Fruit fly (Drosophila melanogaster) whole organism, embryonic: Measurements from ENCODE around the gene AstC.

ENCODE experiments used
- Bdp1 ChIP-seq: fragments of 200-800 bp; sonication (Bioruptor generic); optimal IDR thresholded peaks from 3 replicates; lab custom pipeline; 2016; ENCODE audit warnings: missing biosample characterization, missing genetic modification characterization
- CG14860 ChIP-seq: fragments of 200-800 bp; sonication (Bioruptor generic); IDR thresholded peaks from 3 replicates; pipeline ENCODE4 v1.3.6; 2022; ENCODE audit warnings: missing biosample characterization, missing genetic modification characterization; ENCODE audit not compliant: partially characterized antibody
- CG15601 ChIP-seq: fragments of 200-800 bp; sonication (Bioruptor generic); optimal IDR thresholded peaks from 3 replicates; lab custom pipeline; 2019; ENCODE audit warnings: missing biosample characterization, mild to moderate bottlenecking, missing genetic modification characterization, moderate library complexity
- CG16813 ChIP-seq: fragments of 200-800 bp; sonication (Bioruptor generic); IDR thresholded peaks from 3 replicates; pipeline ENCODE4 v1.3.6; 2022; ENCODE audit warnings: missing biosample characterization, missing genetic modification characterization; ENCODE audit not compliant: partially characterized antibody
- CG17361 ChIP-seq: fragments of 200-800 bp; sonication (Bioruptor generic); IDR thresholded peaks from 3 replicates; pipeline ENCODE4 v1.3.6; 2022; ENCODE audit warnings: missing biosample characterization, missing genetic modification characterization
- CG17802 ChIP-seq: fragments of 200-800 bp; sonication (Bioruptor generic); optimal IDR thresholded peaks from 2 replicates; lab custom pipeline; 2018; ENCODE audit warnings: missing biosample characterization, mild to moderate bottlenecking, missing genetic modification characterization, moderate library complexity
- CG18262 ChIP-seq: fragments of 200-800 bp; optimal IDR thresholded peaks from 3 replicates; lab custom pipeline; 2019; ENCODE audit warnings: missing biosample characterization, mild to moderate bottlenecking, missing genetic modification characterization, moderate library complexity
- CG2116 ChIP-seq: fragments of 200-800 bp; sonication (Bioruptor generic); optimal IDR thresholded peaks from 3 replicates; lab custom pipeline; 2018; ENCODE audit warnings: missing biosample characterization, mild to moderate bottlenecking, missing genetic modification characterization
- CG2712 ChIP-seq: fragments of 200-800 bp; optimal IDR thresholded peaks from 3 replicates; lab custom pipeline; 2019; ENCODE audit warnings: missing biosample characterization, mild to moderate bottlenecking, missing genetic modification characterization, moderate library complexity
- CG31224 ChIP-seq: fragments of 200-800 bp; sonication (Bioruptor generic); IDR thresholded peaks from 2 replicates; pipeline ENCODE4 v1.3.6; 2022; ENCODE audit warnings: missing biosample characterization, missing genetic modification characterization
- CG32532 ChIP-seq: fragments of 200-800 bp; sonication (Bioruptor generic); IDR thresholded peaks from 2 replicates; pipeline ENCODE4 v1.3.6; 2022; ENCODE audit warnings: missing biosample characterization, missing genetic modification characterization
- CG32772 ChIP-seq: fragments of 200-800 bp; sonication (Bioruptor generic); IDR thresholded peaks from 2 replicates; pipeline ENCODE4 v1.3.6; 2022; ENCODE audit warnings: missing biosample characterization, missing genetic modification characterization
- CG3995 ChIP-seq: fragments of 200-800 bp; sonication (Bioruptor generic); optimal IDR thresholded peaks from 3 replicates; lab custom pipeline; 2016; ENCODE audit warnings: missing biosample characterization, missing genetic modification characterization
- CG4854 ChIP-seq: fragments of 200-800 bp; sonication (Bioruptor generic); optimal IDR thresholded peaks from 2 replicates; lab custom pipeline; 2016; ENCODE audit warnings: missing biosample characterization, missing genetic modification characterization, inconsistent platforms
- CG9215 ChIP-seq: fragments of 200-800 bp; sonication (Bioruptor generic); IDR thresholded peaks from 2 replicates; pipeline ENCODE4 v1.3.6; 2022; ENCODE audit warnings: missing biosample characterization, missing genetic modification characterization
- D19A ChIP-seq: fragments of 200-800 bp; optimal IDR thresholded peaks from 3 replicates; lab custom pipeline; 2019; ENCODE audit warnings: missing biosample characterization, mild to moderate bottlenecking, missing genetic modification characterization, moderate library complexity
- Dip2 ChIP-seq: fragments of 200-800 bp; sonication (Bioruptor generic); IDR thresholded peaks from 2 replicates; pipeline ENCODE4 v1.3.6; 2022; ENCODE audit warnings: missing biosample characterization, missing genetic modification characterization
- Dll ChIP-seq: fragments of 200-800 bp; sonication (Bioruptor generic); IDR thresholded peaks from 4 replicates; pipeline ENCODE4 v1.3.6; 2022; ENCODE audit warnings: missing biosample characterization, missing genetic modification characterization; ENCODE audit not compliant: partially characterized antibody
- Drgx ChIP-seq: fragments of 200-800 bp; sonication (Bioruptor generic); IDR thresholded peaks from 2 replicates; pipeline ENCODE4 v1.3.6; 2022; ENCODE audit warnings: missing biosample characterization, missing genetic modification characterization
- H15 ChIP-seq: fragments of 200-800 bp; sonication (Bioruptor generic); IDR thresholded peaks from 3 replicates; pipeline ENCODE4 v1.3.6; 2022; ENCODE audit warnings: missing biosample characterization, missing genetic modification characterization
- H2.0 ChIP-seq: fragments of 200-800 bp; sonication (Bioruptor generic); IDR thresholded peaks from 2 replicates; pipeline ENCODE4 v1.3.6; 2022; ENCODE audit warnings: missing biosample characterization, missing genetic modification characterization
- Hey ChIP-seq: fragments of 200-800 bp; sonication (Bioruptor generic); optimal IDR thresholded peaks from 3 replicates; lab custom pipeline; 2018; ENCODE audit warnings: missing biosample characterization, mild to moderate bottlenecking, missing genetic modification characterization
- HmgZ ChIP-seq: fragments of 200-800 bp; sonication (Bioruptor generic); optimal IDR thresholded peaks from 2 replicates; lab custom pipeline; 2018; ENCODE audit warnings: missing biosample characterization, mild to moderate bottlenecking, missing genetic modification characterization
- Lim3 ChIP-seq: fragments of 200-800 bp; sonication (Bioruptor generic); IDR thresholded peaks from 2 replicates; pipeline ENCODE4 v1.3.6; 2022; ENCODE audit warnings: missing biosample characterization, missing genetic modification characterization
- MTF-1 ChIP-seq: fragments of 200-800 bp; sonication (Bioruptor generic); optimal IDR thresholded peaks from 2 replicates; lab custom pipeline; 2018; ENCODE audit warnings: missing biosample characterization, mild to moderate bottlenecking, missing genetic modification characterization, borderline replicate concordance
- Oli ChIP-seq: fragments of 200-800 bp; sonication (Bioruptor generic); optimal IDR thresholded peaks from 2 replicates; lab custom pipeline; 2018; ENCODE audit warnings: missing biosample characterization, mild to moderate bottlenecking, missing genetic modification characterization, moderate library complexity
- PHDP ChIP-seq: fragments of 200-800 bp; sonication (Bioruptor generic); optimal IDR thresholded peaks from 3 replicates; lab custom pipeline; 2018; ENCODE audit warnings: missing biosample characterization, mild to moderate bottlenecking, missing genetic modification characterization, moderate library complexity
- YL-1 ChIP-seq: fragments of 200-800 bp; sonication (Bioruptor generic); optimal IDR thresholded peaks from 3 replicates; lab custom pipeline; 2017; ENCODE audit warnings: missing biosample characterization, mild to moderate bottlenecking, missing genetic modification characterization
- az2 ChIP-seq: fragments of 200-800 bp; sonication (Bioruptor generic); optimal IDR thresholded peaks from 3 replicates; lab custom pipeline; 2016; ENCODE audit warnings: missing biosample characterization, missing genetic modification characterization
- br ChIP-seq: fragments of >200 bp; optimal IDR thresholded peaks from 2 replicates; lab custom pipeline; 2017
- cato ChIP-seq: fragments of 200-800 bp; sonication (Bioruptor generic); optimal IDR thresholded peaks from 2 replicates; lab custom pipeline; 2016; ENCODE audit warnings: missing biosample characterization, missing genetic modification characterization, borderline replicate concordance
- dm ChIP-seq: fragments of 200-800 bp; sonication (Bioruptor generic); optimal IDR thresholded peaks from 3 replicates; lab custom pipeline; 2016; ENCODE audit warnings: missing biosample characterization, missing genetic modification characterization
- eyg ChIP-seq: fragments of 200-800 bp; sonication (Bioruptor generic); optimal IDR thresholded peaks from 3 replicates; lab custom pipeline; 2016; ENCODE audit warnings: missing biosample characterization, missing genetic modification characterization
- fu2 ChIP-seq: fragments of 200-800 bp; sonication (Bioruptor generic); optimal IDR thresholded peaks from 2 replicates; lab custom pipeline; 2016; ENCODE audit warnings: missing biosample characterization, missing genetic modification characterization
- gsb-n ChIP-seq: fragments of 200-800 bp; sonication (Bioruptor generic); optimal IDR thresholded peaks from 3 replicates; lab custom pipeline; 2018; ENCODE audit warnings: missing biosample characterization, mild to moderate bottlenecking, missing genetic modification characterization
- ind ChIP-seq: fragments of 200-800 bp; sonication (Bioruptor generic); optimal IDR thresholded peaks from 3 replicates; lab custom pipeline; 2016; ENCODE audit warnings: missing biosample characterization, missing genetic modification characterization
- lmd ChIP-seq: fragments of 200-800 bp; sonication (Bioruptor generic); IDR thresholded peaks from 2 replicates; pipeline ENCODE4 v1.3.6; 2022; ENCODE audit warnings: missing biosample characterization, missing genetic modification characterization
- mam ChIP-seq: fragments of 200-800 bp; sonication (Bioruptor generic); optimal IDR thresholded peaks from 3 replicates; lab custom pipeline; 2016; ENCODE audit warnings: missing biosample characterization, missing genetic modification characterization
- nau ChIP-seq: fragments of 200-800 bp; sonication (Bioruptor generic); optimal IDR thresholded peaks from 3 replicates; lab custom pipeline; 2017; ENCODE audit warnings: missing biosample characterization, mild to moderate bottlenecking, missing genetic modification characterization, missing genetic modification reagents
- oc ChIP-seq: fragments of 200-800 bp; sonication (Bioruptor generic); optimal IDR thresholded peaks from 2 replicates; lab custom pipeline; 2018; ENCODE audit warnings: missing biosample characterization, mild to moderate bottlenecking, missing genetic modification characterization, moderate library complexity
- sens-2 ChIP-seq: fragments of 200-800 bp; sonication (Bioruptor generic); IDR thresholded peaks from 2 replicates; pipeline ENCODE4 v1.3.6; 2022; ENCODE audit warnings: missing biosample characterization, missing genetic modification characterization
- shn ChIP-seq: fragments of 200-800 bp; sonication (Bioruptor generic); optimal IDR thresholded peaks from 3 replicates; lab custom pipeline; 2016; ENCODE audit warnings: missing biosample characterization, missing genetic modification characterization
- slp2 ChIP-seq: fragments of 200-800 bp; sonication (Bioruptor generic); optimal IDR thresholded peaks from 2 replicates; lab custom pipeline; 2016; ENCODE audit warnings: missing biosample characterization, missing genetic modification characterization
- tgo ChIP-seq: fragments of 200-800 bp; sonication (Bioruptor generic); IDR thresholded peaks from 3 replicates; pipeline ENCODE4 v1.3.6; 2022; ENCODE audit warnings: missing biosample characterization, missing genetic modification characterization
- tna ChIP-seq: fragments of 200-800 bp; sonication (Bioruptor generic); IDR thresholded peaks from 2 replicates; pipeline ENCODE4 v1.3.6; 2022; ENCODE audit warnings: missing biosample characterization, missing genetic modification characterization; ENCODE audit not compliant: partially characterized antibody
- trh ChIP-seq: fragments of 200-800 bp; sonication (Bioruptor generic); optimal IDR thresholded peaks from 2 replicates; lab custom pipeline; 2016; ENCODE audit warnings: missing biosample characterization, missing genetic modification characterization
- unc-4 ChIP-seq: fragments of 200-800 bp; sonication (Bioruptor generic); IDR thresholded peaks from 2 replicates; pipeline ENCODE4 v1.3.6; 2022; ENCODE audit warnings: missing biosample characterization, missing genetic modification characterization; ENCODE audit not compliant: partially characterized antibody
- zf30C ChIP-seq: fragments of 200-800 bp; sonication (Bioruptor generic); optimal IDR thresholded peaks from 3 replicates; lab custom pipeline; 2018; ENCODE audit warnings: missing biosample characterization, mild to moderate bottlenecking, missing genetic modification characterization
- zfh1 ChIP-seq: fragments of 200-800 bp; sonication (Bioruptor generic); IDR thresholded peaks from 3 replicates; pipeline ENCODE4 v1.3.6; 2022; ENCODE audit warnings: missing biosample characterization, missing genetic modification characterization
- zfh2 ChIP-seq: fragments of 200-800 bp; sonication (Bioruptor generic); optimal IDR thresholded peaks from 2 replicates; lab custom pipeline; 2016; ENCODE audit warnings: missing biosample characterization, missing genetic modification characterization

AstC gene

dm6 chr2L:11044678-11045466, 36.3 kb downstream of the AstC start (continued):
- TF ChIP-seq lmd (GFP tag; lab: Robert Waterston, UW) (peak; percentile 59), Oli (tag; lab: Kevin White, UChicago) (peak; percentile 48), CG32772 (no peak), CG4854 (GFP tag; lab: Kevin White, UChicago) (no peak), CG2116 (no peak), Dip2 (GFP tag; lab: Robert Waterston, UW) (no peak), MTF-1 (GFP tag; lab: Kevin White, UChicago) (peak; percentile 72), CG17802 (no peak), CG14860 (no peak), H15 (GFP tag; lab: Robert Waterston, UW) (no peak; the same call in 2 of the 3 replicates), CG32532 (GFP tag; lab: Robert Waterston, UW) (peak; percentile 40; the same call in 1 of the 2 replicates), shn (GFP tag; lab: Kevin White, UChicago) (no peak), slp2 (GFP tag; lab: Kevin White, UChicago) (no peak), tna (GFP tag; lab: Robert Waterston, UW) (no peak; the same call in 1 of the 2 replicates), Hey (tag; lab: Kevin White, UChicago) (peak; percentile 63), CG31224 (no peak), Dll (no peak), zfh1 (GFP tag; lab: Robert Waterston, UW) (no peak; the same call in 2 of the 3 replicates), zf30C (no peak), ind (peak; percentile 25), H2.0 (peak; percentile 41), HmgZ (peak; percentile 54), CG9215 (GFP tag; lab: Robert Waterston, UW) (no peak), D19A (tag; lab: Kevin White, UChicago) (peak; percentile 71), CG15601 (tag; lab: Kevin White, UChicago) (peak; percentile 44), zfh2 (peak; percentile 6), CG2712 (tag; lab: Kevin White, UChicago) (peak; percentile 16), tgo (GFP tag; lab: Robert Waterston, UW) (peak; percentile 45; the same call in 2 of the 3 replicates), nau (GFP tag; lab: Kevin White, UChicago) (peak; percentile 72), dm (GFP tag; lab: Kevin White, UChicago) (no peak), CG17361 (GFP tag; lab: Robert Waterston, UW) (no peak), mam (peak; percentile 40), Drgx (GFP tag; lab: Robert Waterston, UW) (peak; percentile 42), az2 (GFP tag; lab: Kevin White, UChicago) (peak; percentile 20), eyg (GFP tag; lab: Kevin White, UChicago) (no peak), br (lab: Kevin White, UChicago) (no peak), CG16813 (GFP tag; lab: Robert Waterston, UW) (no peak), Lim3 (no peak), CG18262 (tag; lab: Kevin White, UChicago) (peak; percentile 26), CG3995 (no peak), unc-4 (GFP tag; lab: Robert Waterston, UW) (no peak), sens-2 (GFP tag; lab: Robert Waterston, UW) (no peak), gsb-n (tag; lab: Kevin White, UChicago) (no peak), PHDP (peak; percentile 45), oc (tag; lab: Kevin White, UChicago) (peak; percentile 44), cato (GFP tag; lab: Kevin White, UChicago) (no peak), YL-1 (GFP tag; lab: Kevin White, UChicago) (peak; percentile 7), trh (GFP tag; lab: Kevin White, UChicago) (peak; percentile 35), Bdp1 (GFP tag; lab: Kevin White, UChicago) (no peak), fu2 (no peak)
